Fruit fly (Drosophila melanogaster): ENCODE measurements around the gene CG4287.

DNA sequence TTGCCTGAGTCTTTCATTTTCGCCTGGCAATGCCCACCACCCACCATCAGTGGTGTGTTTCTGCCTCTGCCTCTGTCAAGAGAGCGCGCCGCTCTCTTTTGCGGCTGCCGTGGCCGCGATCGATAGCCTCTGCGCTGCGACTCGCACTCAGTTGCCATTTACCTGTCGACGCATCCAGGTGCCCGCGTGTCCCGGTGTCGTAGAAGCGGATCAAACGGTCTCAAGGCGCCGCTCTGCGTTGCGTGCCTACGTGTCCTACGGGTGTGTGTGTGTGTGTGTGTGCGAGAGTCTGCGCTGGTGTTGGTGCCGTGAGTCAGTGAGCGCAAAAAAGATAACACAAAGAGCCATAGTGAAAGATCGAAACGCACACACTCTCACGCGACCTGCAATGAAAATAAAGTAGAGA, 42.9 kb downstream of the CG4287 start, which contains the start of gene Fbxl7:
- TF ChIP-seq EcR (GFP tag; optimal IDR thresholded peaks at IDR 0.05) (no peak), psq (optimal IDR thresholded peaks at IDR 0.05) (no peak), CG8478 (optimal IDR thresholded peaks at IDR 0.05) (no peak), pan (optimal IDR thresholded peaks at IDR 0.05) (no peak), usp (GFP tag; optimal IDR thresholded peaks at IDR 0.05) (no peak)
